Fruit fly (Drosophila melanogaster): ENCODE results near the gene lush.
A peak's percentile ranks its signal among the peaks of the same experiment; 100 is the strongest.

lush gene

DNA sequence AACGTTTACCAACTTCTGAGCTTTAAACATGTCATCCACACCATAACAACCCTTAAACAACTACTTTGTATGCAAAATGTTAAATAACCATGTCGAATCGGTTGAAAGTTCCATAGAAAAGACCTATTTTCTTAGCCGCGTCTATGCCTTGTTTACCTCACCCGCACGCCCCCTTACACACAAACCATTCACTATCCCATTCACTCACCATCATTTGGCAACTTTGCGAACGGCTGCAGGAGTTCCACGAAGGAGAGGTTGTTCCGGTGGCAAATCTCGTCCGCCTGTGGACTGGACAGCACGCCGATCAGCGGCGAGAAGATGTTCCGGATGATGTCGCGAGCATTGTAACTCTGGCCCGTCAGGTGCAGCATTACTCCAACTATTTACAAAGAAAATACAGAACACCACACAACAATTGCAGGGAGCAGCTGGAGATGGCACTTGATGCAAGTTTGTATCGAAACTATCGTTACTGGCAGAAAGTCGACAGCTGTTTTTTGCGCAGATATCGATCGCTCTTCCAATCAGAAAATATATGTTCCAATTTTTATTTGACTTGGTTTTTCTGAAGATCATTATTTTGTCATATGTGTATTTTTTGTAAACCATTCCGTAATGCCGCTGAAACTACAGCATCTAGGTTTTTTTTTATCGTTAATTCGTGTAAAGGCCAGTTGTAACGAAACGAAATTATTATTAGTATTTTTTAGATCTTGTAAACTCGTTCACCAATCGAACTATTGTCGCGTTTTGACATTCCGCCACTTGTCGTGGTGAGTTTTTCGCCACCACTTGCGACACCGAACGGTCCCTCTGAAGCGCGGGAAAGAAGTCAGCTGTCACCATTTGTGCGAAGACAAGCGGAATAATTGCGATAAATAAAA is 12.4 kb upstream of the lush start, which contains the start of gene asf1:
Gene asf1, plus strand, starts transcription at position 823 of the 887 bp plus-strand sequence.
- TF ChIP-seq noc (tag; optimal IDR thresholded peaks at IDR 0.05): no peak

DNA sequence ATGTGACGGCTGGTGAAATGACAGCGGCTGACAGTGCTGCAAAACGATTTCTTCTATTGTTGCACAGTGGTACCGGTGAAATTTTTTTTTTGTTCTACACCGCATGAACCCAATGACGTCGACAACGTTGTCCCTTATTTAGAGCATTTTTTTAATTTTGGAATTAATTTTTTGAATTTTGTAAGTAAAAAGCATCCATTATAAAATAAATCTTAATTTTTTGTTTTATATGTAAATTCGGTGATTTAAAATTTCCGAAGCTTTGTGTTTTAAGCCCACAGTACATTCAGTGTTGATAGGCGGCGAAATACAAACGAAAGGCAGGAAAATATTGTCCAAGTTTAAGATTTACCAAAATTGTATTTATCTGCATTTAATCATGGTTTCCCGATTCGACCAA is 6.3 kb upstream of the lush start, which contains the start of the genes Lon and PIG-F:
Gene Lon, minus strand, starts transcription at position 28 of the 400 bp plus-strand sequence.
Gene PIG-F, plus strand, starts transcription at position 284 of the 400 bp plus-strand sequence.
- TF ChIP-seq noc (tag; optimal IDR thresholded peaks at IDR 0.05): peak; percentile 99

DNA sequence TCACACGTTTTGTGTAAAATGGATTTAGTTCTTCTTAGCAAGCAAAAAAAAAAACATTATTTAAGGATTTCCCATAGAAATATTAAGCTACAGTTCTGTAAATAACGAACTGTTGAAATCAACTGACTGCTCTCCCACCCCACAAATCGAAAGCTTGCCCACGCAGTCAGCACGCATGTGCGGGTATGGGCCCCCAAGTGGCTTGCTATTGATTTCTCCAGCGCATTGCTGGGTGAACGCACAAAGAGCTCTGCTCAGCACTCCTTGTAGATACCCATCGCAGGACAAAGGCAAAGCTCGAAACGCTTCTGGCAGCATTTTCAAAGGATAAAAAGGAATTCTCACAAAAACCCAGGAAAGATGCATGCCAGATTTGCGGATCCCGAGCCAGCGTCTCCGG is 4.5 kb downstream of the lush start, which contains the start of gene CG9368:
Gene CG9368, plus strand, starts transcription at position 221 of the 400 bp plus-strand sequence.
- TF ChIP-seq noc (tag; optimal IDR thresholded peaks at IDR 0.05): no peak

DNA sequence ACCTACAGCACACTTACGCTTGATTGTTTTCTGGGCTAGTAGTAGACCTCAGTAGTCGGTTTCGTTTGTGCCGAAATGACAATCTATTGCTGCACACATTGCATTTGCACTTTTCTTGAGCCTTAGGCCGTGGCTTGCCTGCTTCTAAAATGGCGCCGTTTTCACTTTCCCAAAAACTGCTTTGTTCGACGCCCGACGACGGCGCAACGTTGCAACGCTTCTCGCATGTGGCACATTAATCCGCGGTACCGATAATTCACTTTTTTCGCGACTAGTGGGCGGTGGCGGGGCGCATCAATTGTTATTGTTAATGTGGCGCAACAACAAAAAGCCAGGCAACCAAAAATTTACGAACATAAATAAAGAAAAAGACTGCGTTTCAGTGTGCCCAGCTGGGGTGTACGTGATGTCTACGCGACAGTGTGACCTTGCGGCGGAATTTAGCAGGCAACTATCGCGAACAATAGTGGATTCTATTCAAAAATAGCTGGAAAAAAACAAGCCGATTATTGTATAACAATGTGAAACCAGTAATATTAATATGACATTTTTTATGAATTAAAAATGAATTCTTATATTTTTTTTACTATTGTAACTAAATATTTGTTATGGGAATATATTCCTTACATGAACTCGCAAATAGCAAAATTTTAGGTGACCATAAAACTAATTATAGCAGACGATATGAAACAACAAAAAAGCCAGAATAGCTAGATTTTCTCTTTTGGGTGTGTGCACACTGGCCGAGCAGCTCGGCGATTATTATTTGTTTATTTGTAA is 7.3 kb downstream of the lush start, which contains the start of the genes ash1 and Taf6:
Gene ash1, minus strand, starts transcription at position 387 of the 780 bp plus-strand sequence.
Gene Taf6, plus strand, starts transcription at position 720 of the 780 bp plus-strand sequence.
- TF ChIP-seq noc (tag; optimal IDR thresholded peaks at IDR 0.05): no peak

DNA sequence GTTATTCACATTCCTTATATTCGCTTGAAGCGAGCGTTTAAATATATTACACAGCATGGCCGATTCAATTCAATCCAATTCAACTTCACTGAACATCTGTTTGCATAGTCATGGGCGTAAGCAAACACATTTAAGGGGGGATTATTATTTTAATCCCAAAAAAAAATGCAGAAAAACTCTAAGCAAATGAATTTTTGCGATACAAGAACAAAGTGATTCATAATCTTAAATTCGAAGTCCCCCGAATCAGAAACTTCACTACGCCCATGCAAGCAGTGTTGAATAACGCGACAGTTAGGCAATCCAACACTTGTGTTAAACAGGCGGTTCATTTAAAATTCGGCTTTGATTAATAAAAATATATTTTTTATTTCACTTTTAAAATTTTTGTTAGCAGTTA is 15.5 kb downstream of the lush start, which contains the start of gene CG14100:
Gene CG14100, minus strand, starts transcription at position 103 of the 400 bp plus-strand sequence.
- TF ChIP-seq noc (tag; optimal IDR thresholded peaks at IDR 0.05): peak; percentile 100

DNA sequence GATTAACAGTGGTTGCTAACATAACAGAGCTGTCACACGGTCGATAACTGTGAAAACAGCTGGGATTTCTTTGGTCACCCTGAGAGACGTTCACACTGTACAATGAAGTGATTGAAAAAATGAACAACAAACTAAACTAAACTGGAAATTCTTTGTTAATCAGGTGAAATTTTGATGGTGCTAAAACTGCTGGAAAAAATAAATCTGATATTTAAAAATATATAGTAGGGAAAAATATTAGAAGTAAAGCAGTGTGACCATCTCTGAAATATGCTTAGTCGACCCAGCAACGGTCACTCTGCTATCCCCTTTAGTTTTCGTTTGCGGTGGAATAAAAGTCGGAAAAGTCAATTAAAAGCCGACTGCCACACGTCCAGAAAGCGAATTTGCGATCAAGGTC is 19.9 kb downstream of the lush start, which contains the start of the genes CG9231 and CG9330:
Gene CG9231, minus strand, starts transcription at position 25 of the 400 bp plus-strand sequence.
Gene CG9330, plus strand, starts transcription at position 275 of the 400 bp plus-strand sequence.
- no peak for TF ChIP-seq noc (tag; optimal IDR thresholded peaks at IDR 0.05)

DNA sequence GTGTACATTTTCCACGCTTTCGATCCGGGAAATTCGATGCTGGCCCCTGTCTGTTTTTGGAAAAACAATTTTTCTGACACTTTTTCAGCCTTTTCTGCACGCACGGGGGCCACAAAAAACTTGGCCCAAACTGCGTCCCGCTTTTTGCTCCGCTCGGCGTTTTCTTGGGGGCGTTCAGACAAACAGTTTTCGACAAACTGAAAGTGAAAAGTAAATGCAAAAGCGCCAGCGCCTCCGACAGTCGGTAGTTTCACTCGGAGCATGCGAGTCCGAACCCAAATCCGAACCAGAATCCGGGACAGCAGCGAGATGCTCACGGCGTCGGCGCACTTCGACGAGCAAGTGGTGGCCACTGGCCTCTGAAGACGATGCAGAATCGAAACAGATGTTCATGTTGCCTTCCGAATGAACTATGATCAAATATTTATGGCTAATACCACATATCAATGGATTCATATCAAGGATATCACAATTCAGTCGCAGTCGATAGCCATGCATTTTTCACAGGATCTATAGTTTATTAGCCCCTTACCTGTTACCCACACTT is 21.4 kb downstream of the lush start, which contains the start of gene Shal:
Gene Shal, minus strand, starts transcription at position 200 of the 547 bp plus-strand sequence.
- TF ChIP-seq noc (tag; optimal IDR thresholded peaks at IDR 0.05): no peak

DNA sequence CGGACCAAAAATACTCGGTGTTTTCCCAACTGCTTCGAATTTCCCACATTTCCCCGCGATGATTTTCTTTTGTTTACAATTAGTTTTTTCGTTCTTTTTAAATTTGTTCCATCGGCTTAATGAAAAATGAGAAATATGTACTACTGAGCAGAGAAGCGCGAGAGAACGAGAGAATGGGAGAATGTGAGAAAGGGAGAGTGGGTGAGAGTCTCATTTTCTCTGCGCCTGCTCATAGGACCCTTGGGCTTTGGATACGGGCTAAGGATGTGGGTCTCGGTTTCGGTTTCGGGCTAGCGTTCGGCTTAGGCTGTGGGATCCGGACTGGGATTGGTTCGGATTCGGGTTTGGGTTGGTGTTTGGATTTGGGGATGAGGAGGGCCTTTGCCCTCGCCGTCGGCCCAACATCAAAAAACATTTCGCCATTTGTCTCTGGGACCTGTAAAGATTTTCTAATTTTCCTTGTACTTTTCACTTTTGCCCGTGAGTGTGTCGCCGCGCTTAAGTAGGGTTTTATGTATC is 25.1 kb downstream of the lush start:
- TF ChIP-seq noc (tag; optimal IDR thresholded peaks at IDR 0.05): no peak

DNA sequence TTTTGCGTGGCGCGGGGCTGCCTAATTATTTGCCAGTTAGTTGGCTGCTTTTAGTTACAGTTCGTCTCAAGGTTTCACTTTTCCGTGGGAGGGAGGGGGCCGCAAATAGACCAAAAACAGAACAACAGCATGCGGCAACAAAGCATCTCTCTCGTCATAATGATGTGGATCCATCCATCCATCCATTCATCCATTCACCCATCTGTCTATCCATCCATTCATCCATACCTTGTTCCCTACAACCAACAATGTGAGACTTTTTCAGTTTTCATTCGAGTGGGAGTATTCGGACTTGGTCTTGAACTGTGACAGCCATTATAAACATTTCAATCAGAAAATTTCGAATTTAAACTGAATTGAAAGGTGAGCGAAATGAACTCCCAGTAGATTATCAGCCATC is 26.5 kb downstream of the lush start:
- TF ChIP-seq noc (tag; optimal IDR thresholded peaks at IDR 0.05): no peak

DNA sequence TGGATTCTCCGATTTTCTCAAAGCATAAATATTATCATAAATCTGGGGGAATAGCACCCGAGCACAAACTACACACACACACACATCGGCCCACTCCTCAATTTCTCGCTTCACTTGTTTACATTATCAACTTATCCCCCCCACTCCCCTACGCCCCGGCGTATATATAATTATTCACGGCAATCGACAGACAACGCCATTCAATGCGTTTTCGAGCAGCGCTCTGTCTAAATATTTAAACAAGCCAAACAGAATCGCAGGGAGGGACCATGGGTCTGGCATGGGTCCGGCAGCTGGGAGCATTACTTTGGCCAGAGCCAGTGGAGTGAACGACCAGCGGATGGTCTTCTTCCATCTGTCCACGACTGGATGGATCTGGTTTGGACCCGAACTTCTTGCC is 30.2 kb downstream of the lush start:
- no peak for TF ChIP-seq noc (tag; optimal IDR thresholded peaks at IDR 0.05)

DNA sequence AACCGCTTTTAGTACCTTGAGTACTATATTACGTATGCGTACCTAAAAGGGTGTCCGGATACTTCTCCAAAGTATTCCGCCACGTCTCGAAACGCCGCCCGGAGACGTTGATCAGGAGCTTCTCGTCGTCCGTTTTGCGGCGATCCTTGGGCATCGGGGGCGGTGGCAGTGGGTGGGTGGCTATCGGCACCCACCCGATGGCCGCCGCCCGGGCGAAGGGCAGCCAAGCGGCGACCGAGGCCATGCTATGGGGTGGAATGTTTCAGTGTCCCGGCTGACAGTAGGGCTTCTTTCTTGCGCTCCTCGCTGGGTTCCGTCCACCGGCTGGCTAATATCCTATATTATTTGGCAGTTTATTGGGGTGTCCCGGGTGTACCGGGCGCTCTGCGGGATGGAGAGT is 31.4 kb downstream of the lush start:
- TF ChIP-seq noc (tag; optimal IDR thresholded peaks at IDR 0.05): no peak

DNA sequence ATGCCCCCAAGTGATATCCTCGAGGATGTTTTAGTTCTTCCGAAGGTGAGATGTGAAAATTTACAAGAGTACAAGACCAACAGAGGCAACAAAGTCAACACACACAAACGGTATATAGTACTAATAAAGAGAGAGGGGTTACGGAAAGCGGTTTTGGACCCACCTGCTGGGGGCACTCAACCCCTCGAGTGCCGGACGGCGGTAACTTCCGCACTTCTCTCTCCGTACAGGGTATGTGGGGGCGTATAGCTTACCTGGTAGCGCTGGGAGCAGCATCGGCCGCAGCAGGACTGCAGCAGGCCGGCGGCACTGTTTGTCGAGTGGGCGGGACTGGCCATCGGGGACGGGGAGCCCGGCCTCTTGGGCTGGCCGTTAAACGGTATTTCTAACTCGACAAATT is 36.5 kb downstream of the lush start:
- no peak for TF ChIP-seq noc (tag; optimal IDR thresholded peaks at IDR 0.05)

DNA sequence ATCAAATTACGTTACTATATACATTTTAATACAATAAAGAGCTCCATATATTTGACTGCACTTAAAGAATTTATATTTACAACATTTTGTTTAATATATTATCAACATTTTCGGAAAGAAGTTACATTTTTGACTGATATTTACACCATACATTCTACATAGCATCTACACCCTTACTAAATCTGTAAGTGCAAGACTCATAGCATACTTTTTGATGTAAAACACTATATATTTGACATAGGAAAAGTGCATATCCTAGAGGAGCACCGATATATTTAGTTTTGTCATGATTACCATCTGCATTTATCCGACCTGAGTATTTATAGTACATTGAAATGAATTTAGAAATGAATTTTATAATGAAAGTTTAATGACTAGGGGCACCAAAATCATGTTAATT is 36.9 kb downstream of the lush start:
- no peak for TF ChIP-seq noc (tag; optimal IDR thresholded peaks at IDR 0.05)

DNA sequence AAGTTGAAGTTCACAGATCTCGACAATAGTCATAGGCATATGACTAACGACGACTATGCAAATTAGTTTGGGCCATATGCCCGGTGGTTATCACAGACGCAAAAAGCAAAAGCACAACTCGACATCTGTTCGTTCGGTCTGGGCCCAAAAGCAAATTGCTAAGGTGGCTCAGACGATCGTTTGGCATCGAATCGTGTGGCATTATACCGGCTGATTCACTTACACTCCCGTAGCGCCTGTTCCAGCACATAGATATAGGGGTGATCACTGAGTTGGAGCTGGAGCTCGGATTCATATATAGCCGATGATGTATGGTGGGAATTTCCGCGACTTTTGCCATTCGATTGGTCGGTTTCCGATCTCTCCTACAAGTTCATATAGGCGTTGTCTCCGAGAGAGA is 39.8 kb downstream of the lush start:
- TF ChIP-seq noc (tag; optimal IDR thresholded peaks at IDR 0.05): no peak
